Fruit fly (Drosophila melanogaster) whole organism, embryonic: ENCODE results near the gene vir-1.

ENCODE experiments used
- CG10979 ChIP-seq: fragments of 200-800 bp; sonication (Bioruptor generic); optimal IDR thresholded peaks from 2 replicates; lab custom pipeline; 2018; ENCODE audit warnings: missing biosample characterization, mild to moderate bottlenecking, missing genetic modification characterization, moderate library complexity
- CG11085 ChIP-seq: fragments of 200-800 bp; sonication (Bioruptor generic); IDR thresholded peaks from 2 replicates; pipeline ENCODE4 v1.3.6; 2022; ENCODE audit warnings: missing biosample characterization, missing genetic modification characterization
- CG11247 ChIP-seq: fragments of 200-800 bp; sonication (Bioruptor generic); IDR thresholded peaks from 2 replicates; pipeline ENCODE4 v1.3.6; 2022; ENCODE audit warnings: missing biosample characterization, missing genetic modification characterization
- CG11696 ChIP-seq: fragments of 200-800 bp; sonication (Bioruptor generic); IDR thresholded peaks from 2 replicates; pipeline ENCODE4 v1.3.6; 2022; ENCODE audit warnings: missing biosample characterization, missing genetic modification characterization
- CG13287 ChIP-seq: fragments of 200-800 bp; sonication (Bioruptor generic); IDR thresholded peaks from 2 replicates; pipeline ENCODE4 v1.3.6; 2022; ENCODE audit warnings: missing biosample characterization, missing genetic modification characterization; ENCODE audit not compliant: partially characterized antibody
- CG13424 ChIP-seq: fragments of 200-800 bp; sonication (Bioruptor generic); optimal IDR thresholded peaks from 2 replicates; lab custom pipeline; 2019; ENCODE audit warnings: missing biosample characterization, mild to moderate bottlenecking, missing genetic modification characterization, moderate library complexity
- CG13894 ChIP-seq: fragments of 200-800 bp; sonication (Bioruptor generic); optimal IDR thresholded peaks from 3 replicates; lab custom pipeline; 2018; ENCODE audit warnings: missing biosample characterization, mild to moderate bottlenecking, missing genetic modification characterization, moderate library complexity
- CG15269 ChIP-seq: fragments of 200-800 bp; sonication (Bioruptor generic); optimal IDR thresholded peaks from 2 replicates; lab custom pipeline; 2018; ENCODE audit warnings: missing biosample characterization, mild to moderate bottlenecking, missing genetic modification characterization, moderate library complexity
- CG1603 ChIP-seq: fragments of 200-800 bp; sonication (Bioruptor generic); optimal IDR thresholded peaks from 2 replicates; lab custom pipeline; 2019; ENCODE audit warnings: missing biosample characterization, mild to moderate bottlenecking, missing genetic modification characterization, moderate library complexity
- CG1832 ChIP-seq: fragments of 200-800 bp; sonication (Bioruptor generic); optimal IDR thresholded peaks from 2 replicates; lab custom pipeline; 2017; ENCODE audit warnings: missing biosample characterization, mild to moderate bottlenecking, missing genetic modification characterization, inconsistent platforms
- CG18764 ChIP-seq: fragments of 200-800 bp; sonication (Bioruptor generic); optimal IDR thresholded peaks from 3 replicates; lab custom pipeline; 2016; ENCODE audit warnings: missing biosample characterization, missing genetic modification characterization
- CG2120 ChIP-seq: fragments of 200-800 bp; sonication (Bioruptor generic); optimal IDR thresholded peaks from 3 replicates; lab custom pipeline; 2016; ENCODE audit warnings: missing biosample characterization, missing genetic modification characterization
- CG2712 ChIP-seq: fragments of 200-800 bp; optimal IDR thresholded peaks from 3 replicates; lab custom pipeline; 2019; ENCODE audit warnings: missing biosample characterization, mild to moderate bottlenecking, missing genetic modification characterization, moderate library complexity
- CG31441 ChIP-seq: fragments of 200-800 bp; sonication (Bioruptor generic); IDR thresholded peaks from 2 replicates; pipeline ENCODE4 v1.3.6; 2022; ENCODE audit warnings: missing biosample characterization, missing genetic modification characterization
- CG4282 ChIP-seq: fragments of 200-800 bp; sonication (Bioruptor generic); optimal IDR thresholded peaks from 2 replicates; lab custom pipeline; 2016; ENCODE audit warnings: missing biosample characterization, missing genetic modification characterization
- CG6683 ChIP-seq: fragments of 200-800 bp; sonication (Bioruptor generic); optimal IDR thresholded peaks from 2 replicates; lab custom pipeline; 2017; ENCODE audit warnings: missing biosample characterization, mild to moderate bottlenecking, missing genetic modification characterization, missing genetic modification reagents
- CG6854 ChIP-seq: fragments of 200-800 bp; sonication (Bioruptor generic); optimal IDR thresholded peaks from 3 replicates; lab custom pipeline; 2017; ENCODE audit warnings: missing biosample characterization, mild to moderate bottlenecking, missing genetic modification characterization
- CG7963 ChIP-seq: fragments of 200-800 bp; sonication (Bioruptor generic); IDR thresholded peaks from 3 replicates; pipeline ENCODE4 v1.3.6; 2022; ENCODE audit warnings: missing biosample characterization, missing genetic modification characterization; ENCODE audit not compliant: partially characterized antibody
- Camta ChIP-seq: fragments of 200-800 bp; sonication (Bioruptor generic); optimal IDR thresholded peaks from 2 replicates; lab custom pipeline; 2016; ENCODE audit warnings: missing biosample characterization, missing genetic modification characterization
- Dbx ChIP-seq: fragments of 200-800 bp; sonication (Bioruptor generic); IDR thresholded peaks from 3 replicates; pipeline ENCODE4 v1.3.6; 2022; ENCODE audit warnings: missing biosample characterization, missing genetic modification characterization
- Deaf1 ChIP-seq: fragments of 200-800 bp; optimal IDR thresholded peaks from 3 replicates; lab custom pipeline; 2019; ENCODE audit warnings: missing biosample characterization, mild to moderate bottlenecking, missing genetic modification characterization, moderate library complexity
- Drgx ChIP-seq: fragments of 200-800 bp; sonication (Bioruptor generic); IDR thresholded peaks from 2 replicates; pipeline ENCODE4 v1.3.6; 2022; ENCODE audit warnings: missing biosample characterization, missing genetic modification characterization
- Fer1 ChIP-seq: fragments of 200-800 bp; sonication (Bioruptor generic); optimal IDR thresholded peaks from 2 replicates; lab custom pipeline; 2017; ENCODE audit warnings: missing biosample characterization, mild to moderate bottlenecking, missing genetic modification characterization
- Gug ChIP-seq: fragments of 200-800 bp; sonication (Bioruptor generic); IDR thresholded peaks from 4 replicates; pipeline ENCODE4 v1.3.6; 2022; ENCODE audit warnings: missing biosample characterization, missing genetic modification characterization
- Hr78 ChIP-seq, 2 experiments: fragments of 200-800 bp in 1 of 2; fragments of >200 bp in 1 of 2; sonication (Bioruptor generic) in 1 of 2; optimal IDR thresholded peaks; 2 replicates each; lab custom pipeline; 2017 to 2019; ENCODE audit warnings: missing biosample characterization in 2 of 2, missing genetic modification characterization in 2 of 2, mild to moderate bottlenecking in 1 of 2, moderate library complexity in 1 of 2
- Meics ChIP-seq: fragments of 200-800 bp; sonication (Bioruptor generic); optimal IDR thresholded peaks from 2 replicates; lab custom pipeline; 2017; ENCODE audit warnings: missing biosample characterization, mild to moderate bottlenecking, missing genetic modification characterization
- NFAT ChIP-seq: fragments of 200-800 bp; sonication (Bioruptor generic); IDR thresholded peaks from 2 replicates; pipeline ENCODE4 v1.3.6; 2022; ENCODE audit warnings: missing biosample characterization, missing genetic modification characterization
- Rx ChIP-seq: fragments of 200-800 bp; sonication (Bioruptor generic); IDR thresholded peaks from 2 replicates; pipeline ENCODE4 v1.3.6; 2022; ENCODE audit warnings: missing biosample characterization, missing genetic modification characterization
- Sox100B ChIP-seq: fragments of 200-800 bp; sonication (Bioruptor generic); optimal IDR thresholded peaks from 3 replicates; lab custom pipeline; 2018; ENCODE audit warnings: missing biosample characterization, mild to moderate bottlenecking, missing genetic modification characterization
- Vsx1 ChIP-seq: fragments of 200-800 bp; sonication (Bioruptor generic); optimal IDR thresholded peaks from 2 replicates; lab custom pipeline; 2017; ENCODE audit warnings: missing biosample characterization, mild to moderate bottlenecking, missing genetic modification characterization, missing genetic modification reagents
- az2 ChIP-seq: fragments of 200-800 bp; sonication (Bioruptor generic); optimal IDR thresholded peaks from 3 replicates; lab custom pipeline; 2016; ENCODE audit warnings: missing biosample characterization, missing genetic modification characterization
- bsh ChIP-seq, 2 experiments: fragments of 200-800 bp; sonication (Bioruptor generic); optimal IDR thresholded peaks; 2 replicates each; lab custom pipeline; 2017 to 2018; ENCODE audit warnings: mild to moderate bottlenecking in 2 of 2, missing biosample characterization in 2 of 2, missing genetic modification characterization in 2 of 2, moderate library complexity in 1 of 2
- btn ChIP-seq: fragments of 200-800 bp; sonication (Bioruptor generic); optimal IDR thresholded peaks from 2 replicates; lab custom pipeline; 2016; ENCODE audit warnings: missing biosample characterization, missing genetic modification characterization
- cato ChIP-seq: fragments of 200-800 bp; sonication (Bioruptor generic); optimal IDR thresholded peaks from 2 replicates; lab custom pipeline; 2016; ENCODE audit warnings: missing biosample characterization, missing genetic modification characterization, borderline replicate concordance
- esg ChIP-seq: fragments of 200-800 bp; sonication (Bioruptor generic); conservative IDR thresholded peaks from 2 replicates; pipeline ENCODE4 v1.3.6; 2022; ENCODE audit warnings: missing biosample characterization, missing genetic modification characterization
- exex ChIP-seq: fragments of 200-800 bp; sonication (Bioruptor generic); optimal IDR thresholded peaks from 4 replicates; lab custom pipeline; 2018; ENCODE audit warnings: missing biosample characterization, mild to moderate bottlenecking, missing genetic modification characterization, moderate library complexity
- her ChIP-seq: fragments of 200-800 bp; sonication (Bioruptor generic); optimal IDR thresholded peaks from 2 replicates; lab custom pipeline; 2016; ENCODE audit warnings: missing biosample characterization, missing genetic modification characterization
- hkb ChIP-seq, 2 experiments: fragments of 200-800 bp in 1 of 2; fragments of >200 bp in 1 of 2; sonication (Bioruptor generic) in 1 of 2; IDR thresholded peaks in 1 of 2; optimal IDR thresholded peaks in 1 of 2; 2 replicates each; pipeline versions ENCODE4 v1.3.6 to Lab custom; 2017 to 2022; ENCODE audit warnings: missing biosample characterization in 1 of 2, missing genetic modification characterization in 1 of 2
- lola ChIP-seq, 3 experiments: fragments of >200 bp in 2 of 3; fragments of 200-800 bp in 1 of 3; sonication (Bioruptor generic) in 1 of 3; optimal IDR thresholded peaks; 2 replicates each; lab custom pipeline; 2017 to 2019; ENCODE audit warnings: missing biosample characterization in 3 of 3, missing genetic modification characterization in 3 of 3, mild to moderate bottlenecking in 1 of 3, moderate library complexity in 1 of 3
- mirr ChIP-seq: fragments of 200-800 bp; sonication (Bioruptor generic); optimal IDR thresholded peaks from 3 replicates; lab custom pipeline; 2018; ENCODE audit warnings: missing biosample characterization, mild to moderate bottlenecking, missing genetic modification characterization
- odd ChIP-seq: fragments of 200-800 bp; sonication (Bioruptor generic); optimal IDR thresholded peaks from 2 replicates; lab custom pipeline; 2017; ENCODE audit warnings: missing biosample characterization, mild to moderate bottlenecking, missing genetic modification characterization
- pho ChIP-seq: fragments of 200-800 bp; sonication (Bioruptor generic); optimal IDR thresholded peaks from 2 replicates; lab custom pipeline; 2016; ENCODE audit warnings: missing biosample characterization, missing genetic modification characterization
- pita ChIP-seq: fragments of 200-800 bp; sonication (Bioruptor generic); optimal IDR thresholded peaks from 2 replicates; lab custom pipeline; 2017; ENCODE audit warnings: missing biosample characterization, mild to moderate bottlenecking, missing genetic modification characterization
- psq ChIP-seq: fragments of 200-800 bp; sonication (Bioruptor generic); optimal IDR thresholded peaks from 2 replicates; lab custom pipeline; 2017; ENCODE audit warnings: missing biosample characterization, missing genetic modification characterization
- schlank ChIP-seq: fragments of 200-800 bp; sonication (Bioruptor generic); optimal IDR thresholded peaks from 2 replicates; lab custom pipeline; 2018; ENCODE audit warnings: missing biosample characterization, mild to moderate bottlenecking, missing genetic modification characterization
- sisA ChIP-seq: fragments of 200-800 bp; sonication (Bioruptor generic); IDR thresholded peaks from 2 replicates; pipeline ENCODE4 v1.3.6; 2022; ENCODE audit warnings: missing biosample characterization, missing genetic modification characterization
- wdn ChIP-seq: fragments of 200-800 bp; sonication (Bioruptor generic); IDR thresholded peaks from 2 replicates; pipeline ENCODE4 v1.3.6; 2022; ENCODE audit warnings: missing biosample characterization, missing genetic modification characterization

vir-1 gene

dm6 chr2L:12433712-12434534 is 10.7 kb upstream of the vir-1 start, which contains the start of gene eRF3 (continued):
- peak; percentile 21 for TF ChIP-seq Vsx1 (GFP tag; lab: Kevin White, UChicago)
- TF ChIP-seq Gug (GFP tag; lab: Robert Waterston, UW), result peak; percentile 66; the same call in 3 of the 4 replicates
- TF ChIP-seq btn, result no peak
- peak; percentile 64 for TF ChIP-seq CG6683 (GFP tag; lab: Kevin White, UChicago)
- TF ChIP-seq Camta (GFP tag; lab: Kevin White, UChicago), result no peak
- TF ChIP-seq NFAT (GFP tag; lab: Robert Waterston, UW), result peak; percentile 70
- peak; percentile 50 for TF ChIP-seq Deaf1 (tag; lab: Kevin White, UChicago)
- TF ChIP-seq esg (GFP tag; lab: Robert Waterston, UW), result peak; percentile 79
- no peak for TF ChIP-seq pita
- no peak for TF ChIP-seq CG1832 (GFP tag; lab: Kevin White, UChicago)
- TF ChIP-seq CG15269 (tag; lab: Kevin White, UChicago), result peak; percentile 87
- TF ChIP-seq CG13894, result peak; percentile 70
- TF ChIP-seq Fer1 (GFP tag; lab: Kevin White, UChicago), result peak; percentile 36
- peak; percentile 10 for TF ChIP-seq exex (tag; lab: Kevin White, UChicago)
- TF ChIP-seq CG2712 (tag; lab: Kevin White, UChicago), result peak; percentile 91
- TF ChIP-seq mirr (GFP tag; lab: Kevin White, UChicago), result peak; percentile 9
- TF ChIP-seq Meics (GFP tag; lab: Kevin White, UChicago), result peak; percentile 81
- TF ChIP-seq cato, result no peak
- TF ChIP-seq az2, result peak; percentile 59
- peak; percentile 27; the same call in 1 of the 2 replicates for TF ChIP-seq Drgx
- TF ChIP-seq CG13287 (GFP tag; lab: Robert Waterston, UW), result peak; percentile 45; the same call in 1 of the 2 replicates
- TF ChIP-seq CG1603 (tag; lab: Kevin White, UChicago), result peak; percentile 60
- peak; percentile 60 for TF ChIP-seq CG11247 (GFP tag; lab: Robert Waterston, UW)
- TF ChIP-seq CG13424 (tag; lab: Kevin White, UChicago), result peak; percentile 91
- TF ChIP-seq schlank (tag; lab: Kevin White, UChicago), result no peak
- TF ChIP-seq CG11085 (GFP tag; lab: Robert Waterston, UW), result peak; percentile 66; the same call in 1 of the 2 replicates
- peak in 1 of 3 experiments; percentile 88 for TF ChIP-seq lola (GFP tag; optimal IDR thresholded peaks at IDR 0.05; lab: Kevin White, UChicago)
- peak; percentile 35 for TF ChIP-seq psq
- TF ChIP-seq hkb (optimal IDR thresholded peaks at IDR 0.05; lab: Kevin White, UChicago), result no peak
- TF ChIP-seq hkb (GFP tag; IDR thresholded peaks at IDR 0.05; lab: Robert Waterston, UW), result peak; percentile 66
- TF ChIP-seq sisA, result peak; percentile 77
- peak; percentile 40; the same call in 1 of the 2 replicates for TF ChIP-seq wdn (GFP tag; lab: Robert Waterston, UW)
- peak; percentile 66 for TF ChIP-seq CG11696 (GFP tag; lab: Robert Waterston, UW)
- peak; percentile 88 for TF ChIP-seq Sox100B (GFP tag; lab: Kevin White, UChicago)
- peak; percentile 78 for TF ChIP-seq CG10979 (tag; lab: Kevin White, UChicago)
- peak; percentile 28 for TF ChIP-seq pho (GFP tag; lab: Kevin White, UChicago)
- TF ChIP-seq bsh (GFP tag; optimal IDR thresholded peaks at IDR 0.05; lab: Kevin White, UChicago), result peak in 1 of 2 experiments; percentile 71
- TF ChIP-seq CG7963 (GFP tag; lab: Robert Waterston, UW), result no peak
- peak; percentile 26 for TF ChIP-seq odd (GFP tag; lab: Kevin White, UChicago)
- no peak for TF ChIP-seq CG6854 (GFP tag; lab: Kevin White, UChicago)
- TF ChIP-seq CG2120 (GFP tag; lab: Kevin White, UChicago), result peak; percentile 58
- peak; percentile 61 for TF ChIP-seq CG4282 (GFP tag; lab: Kevin White, UChicago)
- peak; percentile 88 for TF ChIP-seq CG31441
- TF ChIP-seq Hr78 (GFP tag; optimal IDR thresholded peaks at IDR 0.05; lab: Kevin White, UChicago), result peak in 1 of 2 experiments; percentile 32
- no peak for TF ChIP-seq her (GFP tag; lab: Kevin White, UChicago)
- TF ChIP-seq CG18764, result peak; percentile 97
- peak; percentile 74; the same call in 2 of the 3 replicates for TF ChIP-seq Dbx
- 0 out of 2 replicates have a peak, but pooled peaks have one; percentile 34 for TF ChIP-seq Rx
